Fruit fly (Drosophila melanogaster) whole organism: ENCODE results near the gene Os-C.

Experiments used
- CG8478 ChIP-seq: fragments of >200 bp; optimal IDR thresholded peaks from 2 replicates; lab custom pipeline; 2018; ENCODE audit warnings: inconsistent platforms
- Dll ChIP-seq: fragments of >200 bp; optimal IDR thresholded peaks from 2 replicates; lab custom pipeline; 2017
- EcR ChIP-seq, 2 experiments: fragments of >200 bp; optimal IDR thresholded peaks; 2 replicates each; lab custom pipeline; 2017; ENCODE audit warnings: missing biosample characterization in 2 of 2, missing genetic modification characterization in 2 of 2, missing genetic modification reagents in 2 of 2
- pan ChIP-seq: fragments of >200 bp; optimal IDR thresholded peaks from 2 replicates; lab custom pipeline; 2017
- psq ChIP-seq: fragments of >200 bp; optimal IDR thresholded peaks from 2 replicates; lab custom pipeline; 2017
- usp ChIP-seq: fragments of >200 bp; optimal IDR thresholded peaks from 2 replicates; lab custom pipeline; 2017; ENCODE audit warnings: missing biosample characterization, missing genetic modification characterization, mixed read lengths

- no peak for TF ChIP-seq CG8478 (lab: Kevin White, UChicago)
- no peak for TF ChIP-seq usp (GFP tag; lab: Kevin White, UChicago)
- TF ChIP-seq pan (lab: Kevin White, UChicago): no peak
- no peak for TF ChIP-seq psq (lab: Kevin White, UChicago)
- no peak for TF ChIP-seq EcR (GFP tag; optimal IDR thresholded peaks at IDR 0.05; lab: Kevin White, UChicago)
- TF ChIP-seq Dll (lab: Kevin White, UChicago): no peak
Measured at dm6 chr3R:7962778-7963494, 15.8 kb upstream of the Os-C start.
